Worm (Caenorhabditis elegans) whole organism, dauer: Measurements from ENCODE around the gene sft-1.

Experiments
- unc-62 ChIP-seq: sonication (generic microtip); optimal IDR thresholded peaks from 2 replicates; lab custom pipeline; 2017; ENCODE audit warnings: missing biosample characterization, missing genetic modification reagents, missing genetic modification characterization

Gene sft-1

DNA sequence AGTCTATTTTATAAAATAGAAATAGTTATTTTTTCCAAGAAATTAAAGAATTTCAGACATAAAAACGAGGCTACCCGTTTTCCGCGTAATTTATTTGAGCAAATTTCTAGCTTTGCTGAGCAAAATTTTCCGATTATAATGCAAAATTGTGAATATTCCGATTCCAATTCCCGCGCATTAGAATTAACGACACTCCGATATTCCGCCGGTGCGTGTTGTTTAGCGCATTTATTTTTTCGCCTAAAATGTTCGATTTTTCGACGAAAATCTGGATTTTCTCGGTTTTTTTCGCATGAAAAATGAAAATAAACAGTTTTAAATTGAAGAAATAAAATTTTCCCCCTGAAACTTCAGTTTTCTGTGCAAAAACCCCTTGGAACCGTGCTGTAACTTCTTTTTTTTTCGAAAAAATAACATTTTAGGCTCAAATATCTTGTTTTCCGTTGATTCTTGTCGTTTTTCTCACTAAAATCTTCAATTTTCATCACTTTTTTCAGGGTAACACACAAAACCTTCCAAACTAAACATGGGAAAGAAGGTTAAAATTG is 16.4 kb upstream of the sft-1 start, which contains the start of gene H06I04.3:
H06I04.3 (plus strand) TSS at position 498 of the 548 bp plus-strand sequence.
- no peak for TF ChIP-seq unc-62

DNA sequence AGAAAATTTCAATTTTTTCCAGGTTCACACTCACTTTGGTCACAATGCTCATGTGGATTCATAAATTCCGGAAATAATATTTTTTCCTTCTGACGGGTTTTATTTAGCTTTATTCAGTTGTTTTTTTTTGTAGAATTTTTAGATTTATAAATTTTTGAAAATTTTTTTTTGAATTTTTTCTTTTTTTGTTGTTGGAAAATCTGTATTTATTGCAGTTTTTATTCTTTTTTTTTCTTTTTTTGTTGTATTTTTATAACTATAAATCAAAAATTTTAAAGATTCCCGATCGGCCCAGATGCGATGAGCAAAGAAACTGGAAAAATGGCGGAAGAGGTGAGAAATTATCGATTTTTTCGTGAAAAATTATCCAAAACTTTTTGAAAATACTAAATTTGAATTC is 5.1 kb downstream of the sft-1 start, which contains the start of gene ccep-135:
ccep-135 (plus strand) TSS at position 301 of the 400 bp plus-strand sequence.
- no peak for TF ChIP-seq unc-62

DNA sequence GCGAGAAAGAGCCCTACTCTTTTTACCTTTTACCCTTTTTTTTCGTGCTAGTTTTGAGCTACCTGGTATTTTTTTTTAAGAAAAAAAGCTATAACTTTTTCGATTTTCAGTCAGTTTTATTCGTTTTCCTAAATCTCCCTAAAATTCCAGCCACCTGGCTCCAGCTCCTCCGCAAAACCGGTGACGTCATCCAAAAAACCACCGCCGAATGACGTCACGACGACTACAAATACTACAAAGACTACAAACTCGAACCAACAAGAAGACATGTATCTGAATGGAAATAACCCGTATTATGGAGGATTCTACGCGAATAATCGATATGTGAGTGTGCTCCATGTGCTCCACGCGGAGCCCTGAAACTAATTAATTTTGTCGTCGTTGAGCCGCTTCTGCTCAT is 8.2 kb downstream of the sft-1 start:
- TF ChIP-seq unc-62, result no peak

DNA sequence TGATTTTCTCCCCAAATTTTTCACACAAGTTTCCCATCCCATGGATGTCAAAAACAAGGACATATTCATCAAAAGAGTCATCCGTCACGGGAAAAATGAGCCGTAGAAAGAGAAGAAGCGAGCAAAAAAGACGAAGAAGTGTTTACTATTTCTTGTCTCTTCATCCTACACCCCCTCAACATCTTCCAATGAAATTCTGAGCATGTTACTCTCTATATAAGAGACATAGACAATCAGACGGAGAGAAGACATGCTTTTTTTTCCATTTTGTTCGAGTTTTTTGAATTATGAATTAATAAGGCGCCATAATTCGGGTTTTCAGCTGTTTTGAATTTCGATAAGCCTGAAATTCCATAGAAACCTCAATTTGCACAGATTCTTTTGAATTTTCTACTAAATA is 9.6 kb downstream of the sft-1 start:
- TF ChIP-seq unc-62, result no peak

DNA sequence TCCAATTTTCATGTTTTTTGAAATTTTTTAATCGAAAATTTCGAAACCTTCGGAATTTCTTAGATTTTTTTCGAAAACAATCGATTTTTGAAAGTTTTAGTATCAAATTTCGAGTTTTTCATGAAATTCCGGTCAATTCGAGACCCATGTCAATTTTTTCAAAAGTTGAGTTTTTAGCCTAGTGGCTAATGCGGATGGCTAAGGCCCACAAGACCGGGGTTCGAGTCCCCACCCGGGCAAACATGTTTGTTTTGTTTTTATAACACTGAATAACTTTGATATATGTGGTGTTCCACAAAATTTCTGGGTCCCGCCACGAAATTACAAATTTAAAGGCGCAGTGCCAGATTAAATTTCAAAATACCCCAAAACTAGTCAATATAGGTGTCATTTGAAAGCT is 12.9 kb downstream of the sft-1 start:
- no peak for TF ChIP-seq unc-62

DNA sequence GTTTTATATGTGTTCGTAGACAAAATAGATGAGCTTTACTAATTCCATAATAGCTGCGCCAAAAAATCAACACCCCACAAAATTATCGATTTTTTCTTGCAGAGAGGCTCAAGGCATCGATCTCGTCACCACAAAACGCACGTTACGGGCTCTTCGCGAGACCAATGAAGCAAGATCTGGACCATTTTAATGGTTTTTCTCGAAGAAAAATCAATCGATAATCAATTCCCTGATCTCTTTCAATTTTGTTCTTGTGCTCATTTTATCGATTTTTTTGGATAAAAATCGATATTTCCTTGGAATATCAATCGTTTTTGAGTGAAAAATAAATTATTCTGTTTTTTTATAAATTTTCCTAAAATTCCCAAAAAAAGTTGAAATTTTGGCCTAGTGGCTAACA is 13.7 kb downstream of the sft-1 start:
- no peak for TF ChIP-seq unc-62

DNA sequence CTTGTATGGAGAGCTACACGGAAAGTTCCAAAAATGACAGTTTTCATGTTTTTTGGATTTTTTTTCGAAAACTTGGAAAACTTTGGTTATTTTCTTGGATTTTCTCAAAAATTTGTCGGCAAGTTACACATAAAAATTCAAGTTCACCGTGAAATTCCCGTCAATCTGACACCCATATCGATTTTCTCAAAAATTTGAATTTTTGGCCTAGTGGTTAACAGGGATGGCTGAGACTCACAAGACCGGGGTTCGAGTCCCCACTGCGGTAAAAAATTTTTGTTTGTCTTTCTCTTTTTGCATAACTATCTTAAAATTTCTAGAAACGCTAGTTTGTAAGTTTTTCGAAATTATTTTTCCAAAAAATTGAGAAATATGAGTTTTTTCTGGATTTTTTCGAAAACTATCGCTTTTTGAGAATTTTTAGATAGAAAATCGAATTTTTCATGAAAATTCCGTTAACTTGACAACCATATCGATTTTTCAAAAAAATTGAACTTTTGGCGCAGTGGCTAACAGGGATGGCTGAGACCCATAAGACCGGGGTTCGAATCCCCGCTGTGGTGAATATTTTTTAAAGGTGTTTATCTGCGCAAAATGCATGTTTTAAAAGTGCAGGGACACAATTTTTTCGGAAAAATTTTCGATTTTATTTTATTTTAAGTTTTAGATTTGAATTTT is 14.3 kb downstream of the sft-1 start:
- TF ChIP-seq unc-62, result no peak

DNA sequence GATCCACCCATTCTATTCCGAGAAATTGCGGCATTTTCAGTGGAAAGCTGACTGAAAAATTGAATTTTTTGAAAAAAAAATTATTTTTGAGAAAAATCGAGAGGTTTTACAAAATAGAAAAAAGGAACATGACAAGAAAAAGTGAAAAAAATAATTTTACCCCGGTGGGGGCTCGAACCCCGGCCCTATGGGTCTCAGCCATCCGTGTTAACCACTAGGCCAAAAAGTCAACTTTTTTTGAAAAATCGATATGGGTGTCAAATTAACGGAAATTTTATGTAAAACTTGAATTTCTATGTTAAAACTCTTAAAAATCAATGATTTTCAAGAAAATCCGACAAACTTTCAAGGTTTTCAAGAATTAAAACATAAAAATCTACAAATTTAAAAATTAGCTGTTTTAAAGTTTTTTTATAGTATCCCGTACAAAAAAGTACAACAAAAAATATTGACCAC is 17.5 kb downstream of the sft-1 start, which contains the start of gene Y53G8B.2:
Y53G8B.2 (minus strand) TSS at position 51 of the 456 bp plus-strand sequence.
- TF ChIP-seq unc-62, result no peak

DNA sequence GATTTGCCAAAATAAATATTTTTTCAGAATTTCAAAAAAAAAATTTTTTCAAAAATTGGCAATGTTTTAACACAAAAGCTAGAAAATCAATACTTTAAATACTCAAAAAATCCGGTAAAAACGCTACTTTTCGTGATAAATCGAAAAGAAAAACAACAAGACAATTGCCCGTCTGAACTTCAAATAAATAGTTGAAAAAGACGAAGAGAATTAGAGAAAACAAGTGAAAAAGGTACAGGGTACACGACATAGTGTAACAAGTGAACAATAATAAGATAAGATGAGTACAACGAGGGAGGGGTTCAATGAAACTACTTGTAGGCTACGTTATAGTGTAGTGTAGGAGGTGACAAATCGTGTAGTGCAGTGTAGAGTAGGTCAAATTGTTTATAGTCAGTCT is 18.1 kb downstream of the sft-1 start:
- no peak for TF ChIP-seq unc-62

DNA sequence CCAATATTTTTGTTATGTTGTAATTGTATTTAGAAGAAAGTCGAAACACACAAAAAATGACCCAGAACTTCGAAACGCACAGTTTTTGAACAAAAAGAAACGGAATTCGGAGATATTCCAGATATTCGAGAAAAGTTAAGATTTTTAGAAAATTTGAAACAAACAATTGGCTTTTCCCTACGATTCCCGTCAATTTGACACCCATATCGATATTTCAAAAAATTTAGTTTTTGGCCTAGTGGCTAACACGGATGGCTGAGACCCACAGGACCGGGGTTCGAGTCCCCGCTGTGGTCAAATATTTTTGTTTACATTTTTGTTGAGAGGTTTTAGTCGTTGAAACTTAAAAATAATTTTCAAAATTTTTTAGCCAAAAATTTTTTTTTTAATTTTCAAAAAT is 18.7 kb downstream of the sft-1 start:
- no peak for TF ChIP-seq unc-62

DNA sequence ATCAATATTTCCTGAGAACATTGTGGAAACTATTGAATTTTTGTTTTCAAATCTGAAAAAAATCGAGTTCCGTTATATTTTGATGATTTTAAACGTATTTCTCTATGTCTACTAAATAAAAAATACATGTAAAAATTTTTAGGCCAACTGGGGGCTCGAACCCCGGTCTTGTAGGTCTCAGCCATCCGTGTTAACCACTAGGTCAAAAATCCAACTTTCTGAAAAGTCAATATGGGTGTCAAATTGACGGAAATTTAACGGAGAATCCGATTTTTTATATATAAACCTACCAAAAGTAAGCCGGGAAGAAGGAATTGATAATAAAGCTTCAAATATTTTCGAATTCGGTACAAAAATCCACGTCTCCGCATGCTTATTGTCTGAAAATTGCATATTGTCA is 19.8 kb downstream of the sft-1 start:
- no peak for TF ChIP-seq unc-62

DNA sequence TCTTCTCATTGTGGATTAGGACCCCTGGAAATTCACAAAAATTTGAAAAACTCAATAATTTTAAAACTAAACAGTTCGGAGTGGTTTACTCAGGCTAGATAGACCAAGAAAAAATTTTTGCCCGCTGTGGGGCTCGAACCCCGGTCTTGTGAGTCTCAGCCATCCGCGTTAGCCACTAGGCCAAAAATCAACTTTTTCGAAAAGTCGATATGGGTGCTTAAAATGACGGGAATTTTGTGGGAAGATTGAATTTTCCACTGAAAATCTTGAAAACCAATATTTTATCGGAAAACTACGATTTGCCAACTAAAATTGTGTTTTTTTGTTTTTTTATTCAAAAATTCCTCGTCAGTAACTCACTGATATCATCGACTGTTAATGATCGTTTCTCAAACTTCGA is 21.1 kb downstream of the sft-1 start:
- no peak for TF ChIP-seq unc-62

DNA sequence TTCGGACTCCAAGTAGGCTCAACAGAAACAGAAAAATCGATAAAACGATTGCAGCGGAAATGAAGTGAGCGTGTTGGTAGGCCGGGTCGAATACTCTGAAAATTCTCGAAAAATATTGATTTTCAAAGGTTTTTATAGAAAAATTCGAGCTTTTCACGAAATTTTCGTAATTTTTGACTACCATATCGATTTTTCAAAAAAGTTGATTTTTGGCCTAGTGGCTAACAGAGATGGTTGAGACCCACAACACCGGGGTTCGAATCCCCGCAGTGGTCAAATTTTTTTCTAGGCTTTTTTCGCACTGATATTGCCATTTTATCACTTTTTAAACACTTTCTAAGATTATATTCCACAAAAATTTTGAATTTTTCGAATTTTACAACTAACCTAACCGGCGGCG is 22.3 kb downstream of the sft-1 start:
- TF ChIP-seq unc-62, result no peak

DNA sequence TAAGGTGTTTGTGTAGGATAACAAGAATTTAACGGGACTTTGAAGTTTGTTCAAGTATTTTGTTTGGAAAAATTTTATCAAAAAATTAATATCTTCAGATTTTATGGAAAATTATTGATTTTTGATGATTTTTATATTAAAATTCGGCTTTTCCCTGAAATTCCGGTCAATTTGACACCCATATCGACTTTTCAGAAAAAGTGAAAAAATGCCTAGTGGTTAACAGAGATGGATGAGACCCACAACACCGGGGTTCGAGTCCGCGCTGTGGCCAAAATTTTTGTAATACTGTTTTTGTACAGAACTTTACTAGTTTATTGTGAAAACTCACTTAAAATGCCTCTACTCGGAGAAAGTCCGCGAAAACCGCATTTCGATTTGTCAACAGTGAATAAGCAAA is 23.1 kb downstream of the sft-1 start:
- TF ChIP-seq unc-62, result no peak

DNA sequence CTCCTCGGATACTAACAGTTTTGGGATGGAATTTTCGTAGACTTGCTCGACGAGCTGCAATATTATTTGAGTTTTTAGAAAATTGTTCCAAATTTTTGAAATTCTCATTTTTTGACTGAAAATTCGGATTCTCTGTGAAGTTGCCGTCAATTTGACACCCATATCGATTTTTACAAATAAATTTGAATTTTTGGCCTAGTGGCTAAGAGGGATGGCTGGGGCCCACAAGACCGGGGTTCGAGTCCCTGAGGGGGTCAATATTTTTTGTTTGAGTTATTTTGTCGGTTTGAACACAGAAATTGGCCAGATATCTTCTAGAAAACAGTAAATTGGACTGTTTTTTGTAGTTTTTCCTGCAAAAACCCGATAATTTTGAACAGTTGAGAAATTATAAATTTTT is 24.1 kb downstream of the sft-1 start:
- TF ChIP-seq unc-62, result no peak

DNA sequence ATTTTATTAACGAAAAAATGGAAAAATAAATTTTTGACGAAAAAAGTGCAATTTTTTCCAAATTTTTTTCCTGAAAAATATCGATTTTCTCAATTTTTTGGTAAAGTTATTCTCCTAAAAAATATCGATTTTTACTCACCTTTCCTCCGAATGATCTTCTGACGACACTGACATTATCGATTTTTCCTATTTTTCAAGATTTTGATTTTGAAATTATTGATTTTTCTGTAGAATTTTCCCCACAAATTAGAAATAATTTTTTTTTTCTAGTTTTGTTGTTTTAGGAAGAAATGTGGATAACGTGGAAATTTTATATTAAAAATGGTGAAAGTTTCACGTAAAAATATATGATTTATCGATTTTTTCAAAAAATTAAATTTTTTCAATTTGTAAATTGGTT is 25.1 kb downstream of the sft-1 start:
- TF ChIP-seq unc-62, result no peak

DNA sequence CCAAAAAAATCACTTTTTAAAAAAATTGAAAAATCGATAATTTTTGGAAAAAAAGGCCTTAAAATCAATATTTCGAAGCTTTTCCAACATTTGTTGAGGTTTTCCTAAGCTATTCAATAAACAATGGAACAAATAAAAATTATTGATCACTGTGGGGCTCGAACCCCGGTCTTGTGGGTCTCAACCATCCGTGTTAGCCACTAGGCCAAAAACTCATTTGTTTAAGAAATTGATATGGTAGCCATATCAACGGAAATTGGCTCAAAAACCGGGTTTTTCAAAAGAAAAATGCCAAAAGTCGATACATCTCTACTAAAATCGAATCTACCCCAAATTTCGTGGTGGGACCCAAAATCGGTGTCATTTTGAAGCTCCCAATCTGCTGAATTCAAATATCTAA is 25.5 kb downstream of the sft-1 start:
- TF ChIP-seq unc-62, result no peak

DNA sequence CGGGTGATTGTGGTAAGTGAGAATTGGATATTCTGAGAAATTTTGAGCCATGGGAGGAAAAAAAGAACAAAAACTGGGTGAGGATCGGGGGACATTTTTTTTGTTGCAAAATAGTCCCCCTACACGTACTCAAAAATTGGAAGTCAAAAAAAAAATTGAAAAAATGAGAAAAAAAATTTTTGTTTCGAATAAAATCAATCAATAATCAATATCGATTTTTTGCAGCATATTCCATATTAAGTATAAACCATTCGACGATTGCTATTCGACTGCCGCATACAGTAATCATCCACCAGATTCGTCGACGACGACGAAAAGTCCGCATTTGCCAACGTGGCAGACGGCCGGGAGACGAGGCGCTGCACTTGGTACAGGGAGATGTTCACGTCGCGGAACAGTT is 26.1 kb downstream of the sft-1 start:
- TF ChIP-seq unc-62, result no peak

DNA sequence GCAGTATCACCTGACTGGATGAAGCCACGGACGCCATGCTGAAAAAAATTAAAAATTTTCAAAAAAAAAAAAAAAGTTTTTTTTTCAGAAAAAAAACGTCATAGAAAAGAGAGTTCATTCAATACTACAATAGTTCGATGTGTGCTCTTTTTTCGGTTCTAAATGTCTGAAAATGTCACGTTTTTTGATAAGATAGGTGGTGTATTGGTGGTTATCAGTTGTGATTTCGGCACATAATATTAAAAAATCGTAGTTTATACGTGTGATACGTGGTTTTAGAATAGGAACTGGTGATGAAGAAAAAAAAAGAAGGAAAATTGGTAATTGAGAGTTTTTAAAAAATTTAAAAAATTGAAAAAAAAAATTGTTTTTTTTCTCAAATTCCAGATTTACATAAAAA is 30.5 kb downstream of the sft-1 start:
- TF ChIP-seq unc-62, result no peak
